Fruit fly (Drosophila melanogaster): ENCODE measurements around the gene CG10657.

CG10657 gene

DNA sequence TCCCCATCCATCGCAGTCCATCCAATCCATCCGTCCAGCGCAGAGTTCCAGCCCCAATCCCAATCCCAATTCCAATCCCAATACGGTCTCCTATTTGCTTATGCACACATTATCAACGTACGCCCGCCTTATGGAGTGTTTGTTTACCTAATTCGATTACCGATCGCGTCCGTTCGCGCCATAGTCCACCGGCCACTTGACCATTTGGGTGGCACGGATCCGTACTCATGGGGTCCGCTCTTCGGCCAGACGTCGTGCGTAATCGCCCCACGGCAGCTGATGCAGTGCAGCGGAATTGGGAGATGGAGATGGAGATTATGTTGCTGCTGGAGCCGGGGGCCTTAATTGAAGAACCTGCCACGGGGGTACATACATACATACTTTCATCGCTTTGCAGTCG is 26.5 kb downstream of the CG10657 start (continued):
- TF ChIP-seq Spps (tag; optimal IDR thresholded peaks at IDR 0.05) (no peak), CG6689 (GFP tag; IDR thresholded peaks at IDR 0.05) (no peak), CG17359 (tag; optimal IDR thresholded peaks at IDR 0.05) (no peak), z (GFP tag; IDR thresholded peaks at IDR 0.05) (0 out of 3 replicates have a peak, but pooled peaks have one; percentile 60), CG12769 (tag; optimal IDR thresholded peaks at IDR 0.05) (no peak), Blimp-1 (GFP tag; optimal IDR thresholded peaks at IDR 0.05) (no peak), CG11085 (GFP tag; IDR thresholded peaks at IDR 0.05) (no peak), sens (GFP tag) (peak; percentile 33), CG2875 (GFP tag; optimal IDR thresholded peaks at IDR 0.05) (no peak), ap (GFP tag; IDR thresholded peaks at IDR 0.05) (no peak), Doc3 (GFP tag; IDR thresholded peaks at IDR 0.05; ENCODE audit: partially characterized antibody) (no peak), CG9797 (GFP tag; optimal IDR thresholded peaks at IDR 0.05) (no peak), Med (GFP tag) (peak; percentile 59), CTCF (GFP tag; optimal IDR thresholded peaks at IDR 0.05) (no peak), CG15601 (tag; optimal IDR thresholded peaks at IDR 0.05) (no peak), CG9609 (GFP tag; optimal IDR thresholded peaks at IDR 0.05) (no peak), toy (GFP tag; IDR thresholded peaks at IDR 0.05) (no peak), CG12744 (GFP tag; optimal IDR thresholded peaks at IDR 0.05) (no peak), CG11723 (GFP tag; optimal IDR thresholded peaks at IDR 0.05) (no peak), sr (GFP tag; IDR thresholded peaks at IDR 0.05) (no peak), Dad (GFP tag; optimal IDR thresholded peaks at IDR 0.05) (no peak), CG10209 (GFP tag; optimal IDR thresholded peaks at IDR 0.05) (no peak), hth (optimal IDR thresholded peaks at IDR 0.05) (no peak), Dek (tag; optimal IDR thresholded peaks at IDR 0.05) (no peak), Six4 (GFP tag; optimal IDR thresholded peaks at IDR 0.05) (no peak), repo (GFP tag; optimal IDR thresholded peaks at IDR 0.05) (no peak), vfl (GFP tag; optimal IDR thresholded peaks at IDR 0.05) (no peak), hb (GFP tag; IDR thresholded peaks at IDR 0.05; ENCODE audit: partially characterized antibody) (0 out of 3 replicates have a peak, but pooled peaks have one; percentile 31), trem (tag; optimal IDR thresholded peaks at IDR 0.05) (no peak), Ptx1 (GFP tag; IDR thresholded peaks at IDR 0.05) (no peak), Gug (GFP tag; IDR thresholded peaks at IDR 0.05) (no peak), org-1 (GFP tag; optimal IDR thresholded peaks at IDR 0.05) (no peak), bbx (GFP tag; IDR thresholded peaks at IDR 0.05; ENCODE audit: partially characterized antibody) (peak; percentile 23; the same call in 1 of the 2 replicates), Lim3 (GFP tag; IDR thresholded peaks at IDR 0.05) (no peak), CG1832 (GFP tag; optimal IDR thresholded peaks at IDR 0.05) (peak; percentile 27), CG15269 (tag; optimal IDR thresholded peaks at IDR 0.05) (no peak), schlank (tag; optimal IDR thresholded peaks at IDR 0.05) (no peak), Nf-YB (GFP tag; optimal IDR thresholded peaks at IDR 0.05) (no peak), luna (GFP tag; optimal IDR thresholded peaks at IDR 0.05) (no peak), tna (GFP tag; IDR thresholded peaks at IDR 0.05; ENCODE audit: partially characterized antibody) (no peak), CG17568 (GFP tag; optimal IDR thresholded peaks at IDR 0.05) (no peak), CG10959 (GFP tag; IDR thresholded peaks at IDR 0.05) (no peak)

DNA sequence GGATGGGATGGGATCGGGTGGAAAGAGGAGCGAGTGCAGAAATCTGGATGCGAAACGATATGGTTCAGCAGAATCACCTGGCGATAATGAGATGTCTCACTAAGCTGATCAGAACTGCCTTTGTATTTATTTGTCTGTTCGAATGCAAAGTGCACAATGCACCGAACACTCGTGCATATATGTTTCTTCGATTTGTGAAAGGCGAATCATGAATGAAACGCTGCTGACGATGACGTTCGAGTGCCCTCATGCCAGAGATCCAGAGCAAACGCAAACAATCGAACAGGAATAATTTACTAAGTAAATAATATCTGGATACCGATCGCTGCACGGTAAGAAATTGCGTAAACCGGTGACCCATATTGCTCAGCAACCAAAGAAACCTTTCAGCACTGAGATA is 27.3 kb downstream of the CG10657 start, which contains the start of gene CG32102:
TSS of gene CG32102 (minus strand) at position 101 of the 400 bp plus-strand sequence.
- TF ChIP-seq CG8765 (GFP tag; IDR thresholded peaks at IDR 0.05) (no peak), CG3838 (GFP tag; optimal IDR thresholded peaks at IDR 0.05) (no peak), CG18619 (GFP tag; optimal IDR thresholded peaks at IDR 0.05) (no peak), CG18476 (GFP tag; optimal IDR thresholded peaks at IDR 0.05) (no peak), HLH4C (GFP tag; IDR thresholded peaks at IDR 0.05; ENCODE audit: partially characterized antibody) (no peak), CG3726 (GFP tag; IDR thresholded peaks at IDR 0.05) (no peak)

All from whole organism, embryonic.